Worm (Caenorhabditis elegans) whole organism, late embryonic: ENCODE results near the gene F15G9.5.

Source experiments
- hlh-30 ChIP-seq: sonication (generic microtip); optimal IDR thresholded peaks from 2 replicates; lab custom pipeline; 2017; ENCODE audit warnings: antibody characterized with exemption, missing genetic modification characterization, missing compliant biosample characterization; ENCODE audit not compliant: insufficient read depth
- lin-11 ChIP-seq: fragments of 200-800 bp; sonication (Bioruptor generic); optimal IDR thresholded peaks from 2 replicates; lab custom pipeline; 2018; ENCODE audit warnings: mild to moderate bottlenecking, missing genetic modification characterization, missing compliant biosample characterization
- rnt-1 ChIP-seq: sonication (generic microtip); optimal IDR thresholded peaks from 2 replicates; lab custom pipeline; 2016; ENCODE audit warnings: missing genetic modification characterization, missing compliant biosample characterization
- unc-86 ChIP-seq: sonication (generic microtip); optimal IDR thresholded peaks from 2 replicates; lab custom pipeline; 2016; ENCODE audit warnings: missing genetic modification characterization, missing compliant biosample characterization

DNA sequence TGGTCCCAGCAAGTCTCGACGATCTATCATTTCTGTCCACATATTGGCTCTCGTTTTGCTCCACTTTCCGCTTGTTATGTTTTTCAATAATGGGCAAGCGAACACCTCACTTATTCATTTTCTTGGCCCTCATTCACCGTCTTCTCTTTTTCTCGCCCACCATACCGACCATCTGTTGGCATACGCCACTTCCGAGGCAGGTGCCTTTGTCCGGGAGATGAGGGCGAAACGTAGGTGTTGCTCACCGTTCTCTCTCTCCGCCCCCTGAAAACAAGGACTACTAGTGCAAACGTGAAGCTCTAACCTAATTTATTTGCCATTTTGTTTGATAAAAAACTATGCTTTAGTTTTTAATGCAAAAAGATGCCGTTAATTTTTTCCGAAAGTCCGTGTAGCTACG, 40.0 kb downstream of the F15G9.5 start:
- TF ChIP-seq hlh-30 (tag; lab: Kevin White, UChicago): no peak
- TF ChIP-seq rnt-1: no peak
- no peak for TF ChIP-seq unc-86 (tag; lab: Kevin White, UChicago)
- TF ChIP-seq lin-11 (tag; lab: Kevin White, UChicago): no peak
